Worm (Caenorhabditis elegans): Measurements from ENCODE around the gene bmk-1.

ce11 chrV:14405647-14406046 lies 51.1 kb downstream of the bmk-1 start:
- no peak for TF ChIP-seq ztf-29 (GFP tag; IDR thresholded peaks at IDR 0.05)
- no peak for TF ChIP-seq med-1 (GFP tag; optimal IDR thresholded peaks at IDR 0.05; ENCODE audit: insufficient read depth)
- no peak for TF ChIP-seq cog-1 (tag; optimal IDR thresholded peaks at IDR 0.05)
- TF ChIP-seq T22C8.4 (GFP tag; IDR thresholded peaks at IDR 0.05): no peak
